Fruit fly (Drosophila melanogaster): ENCODE results near the gene Rel.

Gene Rel

dm6 chr3R:9055119-9056105 lies 7.6 kb upstream of the Rel start (continued):
- TF ChIP-seq CG5180 (GFP tag; optimal IDR thresholded peaks at IDR 0.05) (peak; percentile 82), CG14441 (GFP tag; IDR thresholded peaks at IDR 0.05) (no peak), jumu (GFP tag; optimal IDR thresholded peaks at IDR 0.05) (peak; percentile 59), croc (GFP tag; conservative IDR thresholded peaks at IDR 0.05) (peak; percentile 82), gem (tag; optimal IDR thresholded peaks at IDR 0.05) (peak; percentile 97), NC2β (GFP tag; optimal IDR thresholded peaks at IDR 0.05) (peak; percentile 68), PHDP (tag; optimal IDR thresholded peaks at IDR 0.05) (peak; percentile 97), Dbx (GFP tag; IDR thresholded peaks at IDR 0.05) (no peak), CG10565 (GFP tag; optimal IDR thresholded peaks at IDR 0.05) (peak; percentile 26), CG12219 (GFP tag; optimal IDR thresholded peaks at IDR 0.05) (peak; percentile 92), Rx (GFP tag; IDR thresholded peaks at IDR 0.05) (no peak), CG2678 (tag; optimal IDR thresholded peaks at IDR 0.05) (peak; percentile 98), ap (GFP tag; IDR thresholded peaks at IDR 0.05) (no peak), CG17186 (GFP tag; optimal IDR thresholded peaks at IDR 0.05) (peak; percentile 54), CG12391 (tag; optimal IDR thresholded peaks at IDR 0.05) (peak; percentile 96), CG18764 (GFP tag; optimal IDR thresholded peaks at IDR 0.05) (peak; percentile 76), CG12942 (GFP tag; optimal IDR thresholded peaks at IDR 0.05) (peak; percentile 83), tna (GFP tag; IDR thresholded peaks at IDR 0.05; ENCODE audit: partially characterized antibody) (no peak), prd (optimal IDR thresholded peaks at IDR 0.05) (no peak), prd (GFP tag; IDR thresholded peaks at IDR 0.05) (no peak), Aef1 (GFP tag; IDR thresholded peaks at IDR 0.05) (no peak), CG12155 (GFP tag; optimal IDR thresholded peaks at IDR 0.05) (peak; percentile 90), CG8924 (tag; optimal IDR thresholded peaks at IDR 0.05) (peak; percentile 95), ssp (GFP tag; IDR thresholded peaks at IDR 0.05) (no peak), CG1529 (GFP tag; optimal IDR thresholded peaks at IDR 0.05) (peak; percentile 84), CG7556 (GFP tag; optimal IDR thresholded peaks at IDR 0.05) (peak; percentile 89), MBD-R2 (GFP tag; IDR thresholded peaks at IDR 0.05) (no peak), CG10543 (GFP tag; optimal IDR thresholded peaks at IDR 0.05) (peak; percentile 37), hbn (GFP tag; IDR thresholded peaks at IDR 0.05; ENCODE audit: partially characterized antibody) (no peak), mld (GFP tag; IDR thresholded peaks at IDR 0.05; ENCODE audit: partially characterized antibody) (no peak), bab2 (GFP tag; optimal IDR thresholded peaks at IDR 0.05) (peak; percentile 85), CG9609 (GFP tag; optimal IDR thresholded peaks at IDR 0.05) (peak; percentile 75), crol (GFP tag; IDR thresholded peaks at IDR 0.05) (no peak), Scr (GFP tag; IDR thresholded peaks at IDR 0.05; ENCODE audit: partially characterized antibody) (no peak), lab (GFP tag; optimal IDR thresholded peaks at IDR 0.05) (peak; percentile 97), Blimp-1 (GFP tag; optimal IDR thresholded peaks at IDR 0.05) (peak; percentile 94), tgo (GFP tag; IDR thresholded peaks at IDR 0.05) (no peak), tio (GFP tag; optimal IDR thresholded peaks at IDR 0.05) (peak; percentile 89), sc (optimal IDR thresholded peaks at IDR 0.05) (no peak), sc (GFP tag; optimal IDR thresholded peaks at IDR 0.05) (peak; percentile 79), p53 (GFP tag; optimal IDR thresholded peaks at IDR 0.05) (peak; percentile 38), Chrac-16 (GFP tag; optimal IDR thresholded peaks at IDR 0.05) (peak; percentile 85), YL-1 (GFP tag; optimal IDR thresholded peaks at IDR 0.05) (peak; percentile 47), dmrt99B (tag; optimal IDR thresholded peaks at IDR 0.05) (peak; percentile 97), org-1 (GFP tag; optimal IDR thresholded peaks at IDR 0.05) (peak; percentile 88), schlank (tag; optimal IDR thresholded peaks at IDR 0.05) (peak; percentile 85), CG10147 (GFP tag; optimal IDR thresholded peaks at IDR 0.05) (peak; percentile 96), dmrt11E (tag; optimal IDR thresholded peaks at IDR 0.05) (peak; percentile 86)
